Worm (Caenorhabditis elegans) whole organism, mixed stage, embryonic: ENCODE measurements around the gene Y54E2A.4.

ENCODE experiments used
- M03D4.4 ChIP-seq: sonication (generic microtip); optimal IDR thresholded peaks from 2 replicates; lab custom pipeline; 2017; ENCODE audit warnings: mild to moderate bottlenecking, missing genetic modification characterization, missing compliant biosample characterization
- bed-3 ChIP-seq: fragments of 200-800 bp; sonication (Bioruptor generic); optimal IDR thresholded peaks from 3 replicates; lab custom pipeline; 2018; ENCODE audit warnings: mild to moderate bottlenecking, missing genetic modification characterization, moderate library complexity, missing compliant biosample characterization
- blmp-1 ChIP-seq: fragments of 150-350 bp; optimal IDR thresholded peaks from 2 replicates; lab custom pipeline; 2014; ENCODE audit warnings: missing biosample characterization, missing genetic modification characterization
- ceh-39 ChIP-seq: fragments of 150-350 bp; optimal IDR thresholded peaks from 2 replicates; lab custom pipeline; 2014; ENCODE audit warnings: missing biosample characterization, missing genetic modification characterization
- ceh-43 ChIP-seq: fragments of 200-800 bp; sonication (Bioruptor generic); optimal IDR thresholded peaks from 2 replicates; lab custom pipeline; 2018; ENCODE audit warnings: mild to moderate bottlenecking, missing genetic modification characterization, moderate library complexity, missing compliant biosample characterization
- ceh-83 ChIP-seq: fragments of 200-800 bp; sonication (Bioruptor generic); optimal IDR thresholded peaks from 2 replicates; lab custom pipeline; 2018; ENCODE audit warnings: mild to moderate bottlenecking, missing genetic modification characterization, missing compliant biosample characterization
- ces-1 ChIP-seq: fragments of 150-350 bp; optimal IDR thresholded peaks from 2 replicates; lab custom pipeline; 2014; ENCODE audit warnings: missing biosample characterization, missing genetic modification reagents, missing genetic modification characterization
- cnd-1 ChIP-seq: fragments of 200-800 bp; sonication (Bioruptor generic); optimal IDR thresholded peaks from 2 replicates; lab custom pipeline; 2018; ENCODE audit warnings: mild to moderate bottlenecking, missing genetic modification characterization, missing compliant biosample characterization
- drap-1 ChIP-seq: fragments of 200-800 bp; sonication (Bioruptor generic); optimal IDR thresholded peaks from 3 replicates; lab custom pipeline; 2018; ENCODE audit warnings: mild to moderate bottlenecking, missing genetic modification characterization, missing compliant biosample characterization
- elt-1 ChIP-seq: sonication (generic microtip); optimal IDR thresholded peaks from 2 replicates; lab custom pipeline; 2017; ENCODE audit warnings: missing genetic modification characterization, mild to moderate bottlenecking, missing compliant biosample characterization, antibody characterized with exemption, moderate library complexity, borderline replicate concordance; ENCODE audit not compliant: insufficient read depth
- elt-3 ChIP-seq: fragments of 150-350 bp; optimal IDR thresholded peaks from 2 replicates; lab custom pipeline; 2014; ENCODE audit warnings: missing biosample characterization, missing genetic modification characterization
- flh-1 ChIP-seq: fragments of 200-800 bp; sonication (Bioruptor generic); optimal IDR thresholded peaks from 2 replicates; lab custom pipeline; 2018; ENCODE audit warnings: mild to moderate bottlenecking, missing genetic modification characterization, moderate library complexity, missing compliant biosample characterization
- hlh-1 ChIP-seq: fragments of 150-350 bp; optimal IDR thresholded peaks from 2 replicates; lab custom pipeline; 2014; ENCODE audit warnings: missing biosample characterization, missing genetic modification reagents, missing genetic modification characterization
- lin-13 ChIP-seq: fragments of 150-350 bp; optimal IDR thresholded peaks from 2 replicates; lab custom pipeline; 2014; ENCODE audit warnings: missing biosample characterization, missing genetic modification characterization
- lsy-2 ChIP-seq: fragments of 150-350 bp; optimal IDR thresholded peaks from 2 replicates; lab custom pipeline; 2014; ENCODE audit warnings: missing biosample characterization, missing genetic modification characterization
- mab-5 ChIP-seq: fragments of 150-350 bp; optimal IDR thresholded peaks from 2 replicates; lab custom pipeline; 2014; ENCODE audit warnings: missing biosample characterization, missing genetic modification characterization
- mep-1 ChIP-seq: fragments of 150-350 bp; optimal IDR thresholded peaks from 2 replicates; lab custom pipeline; 2017; ENCODE audit warnings: missing biosample characterization, missing genetic modification reagents, missing genetic modification characterization, inconsistent platforms
- mls-2 ChIP-seq: sonication (generic microtip); optimal IDR thresholded peaks from 2 replicates; lab custom pipeline; 2016; ENCODE audit warnings: mild to moderate bottlenecking, missing genetic modification characterization, moderate library complexity, missing compliant biosample characterization
- nhr-12 ChIP-seq: fragments of 150-350 bp; optimal IDR thresholded peaks from 2 replicates; lab custom pipeline; 2014; ENCODE audit warnings: missing biosample characterization, missing genetic modification characterization
- nhr-2 ChIP-seq: fragments of 150-350 bp; optimal IDR thresholded peaks from 2 replicates; lab custom pipeline; 2014; ENCODE audit warnings: missing biosample characterization, missing genetic modification characterization
- nhr-237 ChIP-seq: fragments of 150-350 bp; optimal IDR thresholded peaks from 2 replicates; lab custom pipeline; 2014; ENCODE audit warnings: missing biosample characterization, missing genetic modification characterization
- nhr-28 ChIP-seq: fragments of 150-350 bp; optimal IDR thresholded peaks from 2 replicates; lab custom pipeline; 2014; ENCODE audit warnings: missing biosample characterization, missing genetic modification characterization
- nhr-76 ChIP-seq: sonication (generic microtip); optimal IDR thresholded peaks from 2 replicates; lab custom pipeline; 2017; ENCODE audit warnings: missing biosample characterization, missing genetic modification characterization
- pha-4 ChIP-seq: fragments of 150-350 bp; optimal IDR thresholded peaks from 2 replicates; lab custom pipeline; 2018; ENCODE audit warnings: missing biosample characterization, missing genetic modification reagents, missing genetic modification characterization
- sem-2 ChIP-seq: fragments of 200-800 bp; sonication (Bioruptor generic); optimal IDR thresholded peaks from 2 replicates; lab custom pipeline; 2018; ENCODE audit warnings: mild to moderate bottlenecking, missing genetic modification characterization, missing compliant biosample characterization
- sptf-1 ChIP-seq: sonication (generic microtip); optimal IDR thresholded peaks from 2 replicates; lab custom pipeline; 2017; ENCODE audit warnings: mild to moderate bottlenecking, missing genetic modification characterization, moderate library complexity, missing compliant biosample characterization
- tbx-8 ChIP-seq: fragments of 200-800 bp; sonication (Bioruptor generic); optimal IDR thresholded peaks from 2 replicates; lab custom pipeline; 2018; ENCODE audit warnings: mild to moderate bottlenecking, missing genetic modification characterization, moderate library complexity, missing compliant biosample characterization
- unc-39 ChIP-seq: fragments of 150-350 bp; optimal IDR thresholded peaks from 2 replicates; lab custom pipeline; 2014; ENCODE audit warnings: missing biosample characterization, missing genetic modification characterization
- unc-62 ChIP-seq: fragments of 150-350 bp; optimal IDR thresholded peaks from 2 replicates; lab custom pipeline; 2014; ENCODE audit warnings: missing biosample characterization, missing genetic modification reagents, missing genetic modification characterization
- zip-8 ChIP-seq: fragments of 150-350 bp; optimal IDR thresholded peaks from 2 replicates; lab custom pipeline; 2014; ENCODE audit warnings: missing biosample characterization, missing genetic modification characterization
- ztf-11 ChIP-seq: fragments of 150-350 bp; optimal IDR thresholded peaks from 2 replicates; lab custom pipeline; 2014; ENCODE audit warnings: missing biosample characterization, missing genetic modification characterization

Gene Y54E2A.4

DNA sequence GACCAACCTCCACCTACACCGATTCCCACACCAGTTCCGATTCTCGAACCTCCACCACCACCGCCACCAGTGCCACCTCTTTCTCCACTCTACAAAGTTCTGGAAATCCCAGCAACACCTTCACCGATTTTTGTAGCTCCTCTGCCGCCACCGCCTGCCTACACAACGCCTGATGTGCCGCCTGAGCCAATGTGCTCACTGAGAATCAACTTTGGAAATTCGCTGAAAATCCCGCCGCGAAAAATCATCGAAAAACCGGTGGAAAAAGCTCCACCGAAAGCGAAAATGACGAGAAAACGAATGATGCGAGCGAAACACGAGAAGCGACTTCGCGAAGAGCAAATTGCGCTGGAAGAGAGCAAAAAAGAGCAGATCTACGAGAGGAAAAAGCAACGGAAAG lies 25.4 kb downstream of the Y54E2A.4 start:
- TF ChIP-seq lin-13 (tag; lab: Kevin White, UChicago) (no peak), blmp-1 (tag; lab: Kevin White, UChicago) (no peak), nhr-2 (tag; lab: Kevin White, UChicago) (no peak), tbx-8 (GFP tag; lab: Kevin White, UChicago) (no peak), sptf-1 (tag; lab: Kevin White, UChicago) (no peak), elt-3 (tag; lab: Kevin White, UChicago) (no peak), mls-2 (no peak), mep-1 (tag; lab: Kevin White, UChicago) (no peak), hlh-1 (tag; lab: Kevin White, UChicago) (no peak), nhr-237 (tag; lab: Kevin White, UChicago) (no peak), drap-1 (GFP tag; lab: Kevin White, UChicago) (no peak), bed-3 (no peak), cnd-1 (tag; lab: Kevin White, UChicago) (no peak)

ce11 chrII:14785906-14786305 lies 31.5 kb downstream of the Y54E2A.4 start, which contains the start of gene Y54E2A.9:
Gene Y54E2A.9, minus strand, starts transcription at chrII:14786006.
- TF ChIP-seq nhr-28 (tag; lab: Kevin White, UChicago) (no peak), bed-3 (no peak), elt-1 (no peak), mab-5 (tag; lab: Kevin White, UChicago) (no peak), unc-62 (no peak), nhr-12 (no peak), zip-8 (tag; lab: Kevin White, UChicago) (no peak), ceh-43 (no peak), sptf-1 (tag; lab: Kevin White, UChicago) (no peak), sem-2 (GFP tag; lab: Kevin White, UChicago) (no peak), tbx-8 (GFP tag; lab: Kevin White, UChicago) (no peak)

DNA sequence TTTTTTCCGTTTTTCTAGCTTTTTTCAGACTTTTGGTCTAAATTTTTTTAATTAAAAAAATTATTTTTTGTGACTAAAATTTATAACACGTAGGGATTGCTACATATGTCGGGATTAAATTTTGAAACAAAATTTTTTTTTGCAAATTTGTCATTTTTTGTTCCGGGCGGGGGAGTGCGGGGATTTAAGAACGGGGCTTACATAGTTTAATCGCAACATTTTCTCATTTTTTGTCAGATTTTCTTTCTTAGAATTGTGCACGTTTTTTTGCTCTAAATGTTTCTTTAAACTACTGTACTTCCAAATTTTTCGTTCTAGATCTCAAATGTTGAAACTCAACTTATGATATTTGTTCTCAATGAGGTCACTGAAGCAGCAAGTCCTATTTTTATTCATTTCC lies 36.3 kb downstream of the Y54E2A.4 start, which contains the start of gene Y54E2A.10:
Gene Y54E2A.10, plus strand, starts transcription at position 301 of the 400 bp plus-strand sequence.
- TF ChIP-seq cnd-1 (tag; lab: Kevin White, UChicago) (no peak), hlh-1 (tag; lab: Kevin White, UChicago) (no peak), drap-1 (GFP tag; lab: Kevin White, UChicago) (no peak), flh-1 (GFP tag; lab: Kevin White, UChicago) (no peak), lin-13 (tag; lab: Kevin White, UChicago) (no peak), mab-5 (tag; lab: Kevin White, UChicago) (no peak), ceh-39 (tag; lab: Kevin White, UChicago) (no peak), pha-4 (tag; lab: Kevin White, UChicago) (no peak), ceh-83 (GFP tag; lab: Kevin White, UChicago) (no peak), unc-62 (no peak), nhr-76 (tag; lab: Kevin White, UChicago) (no peak), nhr-28 (tag; lab: Kevin White, UChicago) (no peak), M03D4.4 (no peak), ztf-11 (tag; lab: Kevin White, UChicago) (no peak), nhr-12 (no peak), elt-1 (no peak)

- TF ChIP-seq cnd-1 (tag; lab: Kevin White, UChicago) (no peak), tbx-8 (GFP tag; lab: Kevin White, UChicago) (no peak), bed-3 (no peak), lsy-2 (tag; lab: Kevin White, UChicago) (no peak), ces-1 (GFP tag; lab: Kevin White, UChicago) (no peak), mep-1 (tag; lab: Kevin White, UChicago) (no peak), ceh-83 (GFP tag; lab: Kevin White, UChicago) (no peak), sem-2 (GFP tag; lab: Kevin White, UChicago) (no peak), mab-5 (tag; lab: Kevin White, UChicago) (no peak), elt-3 (tag; lab: Kevin White, UChicago) (no peak), unc-39 (tag; lab: Kevin White, UChicago) (no peak), zip-8 (tag; lab: Kevin White, UChicago) (no peak), nhr-28 (tag; lab: Kevin White, UChicago) (no peak), drap-1 (GFP tag; lab: Kevin White, UChicago) (no peak), flh-1 (GFP tag; lab: Kevin White, UChicago) (no peak), M03D4.4 (no peak)
These were observed 38.0 kb downstream of the Y54E2A.4 start for ce11 chrII:14792470-14792869.
